Fruit fly (Drosophila melanogaster): ENCODE results near the gene CG14949.

- TF ChIP-seq pdm3 (GFP tag; optimal IDR thresholded peaks at IDR 0.05) (peak; percentile 33), acj6 (GFP tag; optimal IDR thresholded peaks at IDR 0.05) (no peak), dsx (GFP tag; optimal IDR thresholded peaks at IDR 0.05; ENCODE audit: poor library complexity, severe bottlenecking) (no peak), Ets96B (tag; optimal IDR thresholded peaks at IDR 0.05) (peak; percentile 36)
Observed at dm6 chr3L:2614222-2614621, 29.0 kb downstream of the CG14949 start.
